Fruit fly (Drosophila melanogaster): ENCODE results near the gene Aptx.

dm6 chr3R:19398467-19398866 lies 4.8 kb upstream of the Aptx start, which contains the start of gene CG31244:
- TF ChIP-seq Sin3A (optimal IDR thresholded peaks at IDR 0.05), result no peak
- TF ChIP-seq insv (optimal IDR thresholded peaks at IDR 0.05), result no peak
- TF ChIP-seq Myc (optimal IDR thresholded peaks at IDR 0.05), result no peak
- TF ChIP-seq psq (optimal IDR thresholded peaks at IDR 0.05), result no peak

Data from Kc167 (cell line).